Fruit fly (Drosophila melanogaster) whole organism, pupa: Measurements from ENCODE around the gene Hmbs.

Experiments used
- CG10348 ChIP-seq: fragments of 200-800 bp; sonication (Bioruptor generic); IDR thresholded peaks from 2 replicates; pipeline ENCODE4 v1.3.6; 2022; ENCODE audit warnings: missing biosample characterization, missing genetic modification characterization
- CG12605 ChIP-seq: fragments of 200-800 bp; sonication (Bioruptor generic); IDR thresholded peaks from 2 replicates; pipeline ENCODE4 v1.3.6; 2022; ENCODE audit warnings: missing biosample characterization, missing genetic modification characterization
- CG13204 ChIP-seq: fragments of 200-800 bp; sonication (Bioruptor generic); optimal IDR thresholded peaks from 2 replicates; lab custom pipeline; 2018; ENCODE audit warnings: missing biosample characterization, mild to moderate bottlenecking, missing genetic modification characterization, moderate library complexity
- CG14655 ChIP-seq: fragments of 200-800 bp; sonication (Bioruptor generic); optimal IDR thresholded peaks from 3 replicates; lab custom pipeline; 2017; ENCODE audit warnings: mild to moderate bottlenecking, missing biosample characterization, missing genetic modification reagents, missing genetic modification characterization
- CG15710 ChIP-seq: fragments of 200-800 bp; sonication (Bioruptor generic); optimal IDR thresholded peaks from 2 replicates; lab custom pipeline; 2018; ENCODE audit warnings: missing biosample characterization, mild to moderate bottlenecking, missing genetic modification characterization, moderate library complexity
- CG17806 ChIP-seq: fragments of 200-800 bp; sonication (Bioruptor generic); optimal IDR thresholded peaks from 2 replicates; lab custom pipeline; 2018; ENCODE audit warnings: missing biosample characterization, mild to moderate bottlenecking, missing genetic modification characterization, moderate library complexity
- CG32121 ChIP-seq: fragments of 200-800 bp; sonication (Bioruptor generic); IDR thresholded peaks from 2 replicates; pipeline ENCODE4 v1.3.6; 2022; ENCODE audit warnings: missing biosample characterization, missing genetic modification characterization
- CG34367 ChIP-seq: fragments of 200-800 bp; sonication (Bioruptor generic); optimal IDR thresholded peaks from 2 replicates; lab custom pipeline; 2018; ENCODE audit warnings: missing biosample characterization, mild to moderate bottlenecking, missing genetic modification characterization
- CG4496 ChIP-seq: fragments of 200-800 bp; sonication (Bioruptor generic); IDR thresholded peaks from 3 replicates; pipeline ENCODE4 v1.3.6; 2022; ENCODE audit warnings: missing biosample characterization, missing genetic modification characterization
- CG8159 ChIP-seq: fragments of 200-800 bp; sonication (Bioruptor generic); optimal IDR thresholded peaks from 3 replicates; lab custom pipeline; 2018; ENCODE audit warnings: missing biosample characterization, mild to moderate bottlenecking, missing genetic modification characterization, moderate library complexity
- CG8301 ChIP-seq: fragments of 200-800 bp; sonication (Bioruptor generic); optimal IDR thresholded peaks from 2 replicates; lab custom pipeline; 2018; ENCODE audit warnings: missing biosample characterization, mild to moderate bottlenecking, missing genetic modification characterization
- CG9948 ChIP-seq: fragments of 200-800 bp; sonication (Bioruptor generic); optimal IDR thresholded peaks from 2 replicates; lab custom pipeline; 2018; ENCODE audit warnings: missing biosample characterization, mild to moderate bottlenecking, missing genetic modification characterization, moderate library complexity
- D1 ChIP-seq: fragments of 200-800 bp; sonication (Bioruptor generic); optimal IDR thresholded peaks from 2 replicates; lab custom pipeline; 2018; ENCODE audit warnings: missing biosample characterization, mild to moderate bottlenecking, missing genetic modification characterization, moderate library complexity
- EcR ChIP-seq: fragments of 200-800 bp; sonication (Bioruptor generic); optimal IDR thresholded peaks from 3 replicates; lab custom pipeline; 2019; ENCODE audit warnings: missing biosample characterization, missing genetic modification characterization, mild to moderate bottlenecking, moderate library complexity, missing genetic modification reagents
- Ets98B ChIP-seq: fragments of 200-800 bp; sonication (Bioruptor generic); IDR thresholded peaks from 2 replicates; pipeline ENCODE4 v1.3.6; 2022; ENCODE audit warnings: missing biosample characterization, missing genetic modification characterization
- Pif1A ChIP-seq: fragments of 200-800 bp; sonication (Bioruptor generic); optimal IDR thresholded peaks from 3 replicates; lab custom pipeline; 2016; ENCODE audit warnings: missing biosample characterization, missing genetic modification characterization
- Pif1B ChIP-seq: fragments of 200-800 bp; sonication (Bioruptor generic); optimal IDR thresholded peaks from 3 replicates; lab custom pipeline; 2016; ENCODE audit warnings: missing biosample characterization, missing genetic modification characterization
- Snoo ChIP-seq: fragments of 200-800 bp; sonication (Bioruptor generic); optimal IDR thresholded peaks from 3 replicates; lab custom pipeline; 2017; ENCODE audit warnings: missing biosample characterization, mild to moderate bottlenecking, missing genetic modification characterization, inconsistent platforms
- fd96Ca ChIP-seq: fragments of 200-800 bp; sonication (Bioruptor generic); IDR thresholded peaks from 3 replicates; pipeline ENCODE4 v1.3.6; 2022; ENCODE audit warnings: missing biosample characterization, missing genetic modification characterization
- gl ChIP-seq: fragments of 200-800 bp; sonication (Bioruptor generic); optimal IDR thresholded peaks from 2 replicates; lab custom pipeline; 2018; ENCODE audit warnings: missing biosample characterization, mild to moderate bottlenecking, missing genetic modification characterization
- rn ChIP-seq: fragments of 200-800 bp; sonication (Bioruptor generic); IDR thresholded peaks from 2 replicates; pipeline ENCODE4 v1.3.6; 2022; ENCODE audit warnings: missing biosample characterization, missing genetic modification characterization

Gene Hmbs

dm6 chr3L:1302234-1302949 lies 32.3 kb upstream of the Hmbs start, which contains the start of the genes Rac1 and Acat2:
Rac1 (minus strand) TSS chr3L:1302683.
Acat2 (plus strand) TSS chr3L:1302944.
- no peak for TF ChIP-seq D1 (tag; lab: Kevin White, UChicago)
- TF ChIP-seq CG17806 (tag; lab: Kevin White, UChicago): no peak
- no peak for TF ChIP-seq CG14655 (GFP tag; lab: Kevin White, UChicago)
- TF ChIP-seq CG8301 (tag; lab: Kevin White, UChicago): no peak
- no peak for TF ChIP-seq rn (GFP tag; lab: Robert Waterston, UW)
- TF ChIP-seq Pif1A (GFP tag; lab: Kevin White, UChicago): no peak
- TF ChIP-seq Ets98B (GFP tag; lab: Robert Waterston, UW): no peak
- TF ChIP-seq CG4496 (GFP tag; lab: Robert Waterston, UW): no peak
- no peak for TF ChIP-seq CG9948 (tag; lab: Kevin White, UChicago)
- TF ChIP-seq Pif1B (GFP tag; lab: Kevin White, UChicago): no peak
- TF ChIP-seq CG13204: no peak
- no peak for TF ChIP-seq CG32121
- no peak for TF ChIP-seq fd96Ca (GFP tag; lab: Robert Waterston, UW)
- TF ChIP-seq CG10348 (GFP tag; lab: Robert Waterston, UW): no peak
- no peak for TF ChIP-seq CG34367 (tag; lab: Kevin White, UChicago)
- no peak for TF ChIP-seq gl (tag; lab: Kevin White, UChicago)
- no peak for TF ChIP-seq CG15710 (tag; lab: Kevin White, UChicago)
- TF ChIP-seq EcR (GFP tag; lab: Kevin White, UChicago): no peak
- no peak for TF ChIP-seq CG8159 (tag; lab: Kevin White, UChicago)

dm6 chr3L:1302950-1303352 lies 31.7 kb upstream of the Hmbs start:
- TF ChIP-seq CG34367 (tag; lab: Kevin White, UChicago) (no peak), EcR (GFP tag; lab: Kevin White, UChicago) (no peak), CG9948 (tag; lab: Kevin White, UChicago) (no peak), CG10348 (GFP tag; lab: Robert Waterston, UW) (no peak), rn (GFP tag; lab: Robert Waterston, UW) (no peak), CG4496 (GFP tag; lab: Robert Waterston, UW) (no peak), CG13204 (no peak), CG8301 (tag; lab: Kevin White, UChicago) (no peak), CG14655 (GFP tag; lab: Kevin White, UChicago) (no peak), fd96Ca (GFP tag; lab: Robert Waterston, UW) (no peak)
- TF ChIP-seq, all 21 proteins: peak for 0

DNA sequence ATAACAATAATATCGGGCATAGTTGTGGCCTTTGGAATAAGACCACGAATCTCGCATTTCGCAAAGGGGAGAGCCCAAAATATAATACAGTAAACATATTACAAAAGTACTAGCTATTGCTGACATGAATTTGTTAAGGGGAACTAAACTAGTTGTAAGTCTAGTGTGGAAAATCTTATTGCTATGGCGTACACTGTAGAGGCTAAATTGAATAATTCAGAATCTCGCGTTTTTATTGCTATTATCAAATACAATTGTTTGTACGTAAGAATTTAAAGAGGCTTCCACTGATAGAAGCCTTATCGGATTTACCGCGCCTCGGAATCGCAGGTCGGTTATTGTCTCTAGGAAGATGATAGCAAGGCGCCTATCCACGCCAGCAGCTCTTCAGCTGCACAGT lies 29.4 kb upstream of the Hmbs start:
- TF ChIP-seq CG8159 (tag; lab: Kevin White, UChicago) (no peak), Pif1A (GFP tag; lab: Kevin White, UChicago) (no peak), Ets98B (GFP tag; lab: Robert Waterston, UW) (no peak), rn (GFP tag; lab: Robert Waterston, UW) (no peak), fd96Ca (GFP tag; lab: Robert Waterston, UW) (no peak), EcR (GFP tag; lab: Kevin White, UChicago) (no peak), Snoo (tag; lab: Kevin White, UChicago) (no peak), CG17806 (tag; lab: Kevin White, UChicago) (no peak), CG9948 (tag; lab: Kevin White, UChicago) (no peak)

- TF ChIP-seq EcR (GFP tag; lab: Kevin White, UChicago) (peak; percentile 25), fd96Ca (GFP tag; lab: Robert Waterston, UW) (peak; percentile 49; the same call in 1 of the 3 replicates), Ets98B (GFP tag; lab: Robert Waterston, UW) (peak; percentile 41), CG34367 (tag; lab: Kevin White, UChicago) (no peak), CG14655 (GFP tag; lab: Kevin White, UChicago) (no peak), CG15710 (tag; lab: Kevin White, UChicago) (peak; percentile 23), CG4496 (GFP tag; lab: Robert Waterston, UW) (peak; percentile 9; the same call in 1 of the 3 replicates), CG32121 (peak; percentile 13; the same call in 1 of the 2 replicates)
These were observed 27.6 kb upstream of the Hmbs start, which contains the start of the genes Ctr9 and Nt5a for dm6 chr3L:1307005-1307632. Ctr9 (plus strand) TSS chr3L:1307224. Nt5a (minus strand) TSS chr3L:1307418.

DNA sequence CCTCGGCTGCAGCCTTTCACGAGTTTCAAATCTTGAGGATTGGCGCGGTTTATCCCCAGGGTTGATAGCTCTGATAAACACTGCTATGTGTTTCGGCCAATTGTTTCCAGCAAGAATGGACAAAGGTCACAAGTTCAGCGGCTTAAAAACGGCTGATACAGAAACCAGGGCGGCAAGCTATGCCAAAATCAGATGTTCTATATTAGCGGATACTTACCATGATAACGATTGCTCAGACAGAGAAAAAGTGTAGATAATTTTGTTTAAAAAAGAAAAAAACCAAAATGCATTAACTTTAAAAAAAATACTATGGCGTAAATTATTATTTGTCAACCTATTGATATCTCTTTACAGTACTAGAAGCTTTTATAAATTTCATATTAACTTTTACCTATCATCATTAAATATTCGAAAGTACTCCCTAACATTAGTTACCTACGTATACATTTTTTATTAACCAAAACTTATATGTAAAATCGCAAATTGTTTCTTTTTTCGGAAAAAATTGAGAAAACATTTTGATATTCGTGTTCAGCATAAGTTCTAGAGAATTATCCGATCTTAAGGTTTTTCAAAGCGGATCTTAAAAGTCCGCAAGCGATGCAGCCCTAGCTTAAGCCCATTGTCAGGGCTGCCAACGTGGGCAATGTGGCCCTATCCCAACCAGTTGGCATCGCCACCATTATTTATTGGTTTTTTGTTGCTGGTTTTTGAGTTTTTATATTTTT lies 21.5 kb upstream of the Hmbs start, which contains the start of the genes sturkopf and Herc4:
Gene sturkopf (minus strand): TSS at position 339 of the 728 bp plus-strand sequence.
Gene Herc4 (plus strand): TSS at position 658 of the 728 bp plus-strand sequence.
- TF ChIP-seq CG8301 (tag; lab: Kevin White, UChicago): peak; percentile 63
- no peak for TF ChIP-seq CG14655 (GFP tag; lab: Kevin White, UChicago)
- peak; percentile 60 for TF ChIP-seq fd96Ca (GFP tag; lab: Robert Waterston, UW)
- no peak for TF ChIP-seq CG10348 (GFP tag; lab: Robert Waterston, UW)
- peak; percentile 54 for TF ChIP-seq CG12605
- TF ChIP-seq EcR (GFP tag; lab: Kevin White, UChicago): peak; percentile 68
- no peak for TF ChIP-seq CG13204
- TF ChIP-seq Pif1A (GFP tag; lab: Kevin White, UChicago): no peak
- TF ChIP-seq D1 (tag; lab: Kevin White, UChicago): no peak
- peak; percentile 90 for TF ChIP-seq Snoo (tag; lab: Kevin White, UChicago)
- TF ChIP-seq rn (GFP tag; lab: Robert Waterston, UW): no peak
- peak; percentile 75 for TF ChIP-seq CG15710 (tag; lab: Kevin White, UChicago)
- TF ChIP-seq CG4496 (GFP tag; lab: Robert Waterston, UW): peak; percentile 59; the same call in 2 of the 3 replicates
- TF ChIP-seq Pif1B (GFP tag; lab: Kevin White, UChicago): no peak
- TF ChIP-seq CG17806 (tag; lab: Kevin White, UChicago): peak; percentile 18
- TF ChIP-seq CG8159 (tag; lab: Kevin White, UChicago): peak; percentile 68
- TF ChIP-seq gl (tag; lab: Kevin White, UChicago): no peak
- TF ChIP-seq CG34367 (tag; lab: Kevin White, UChicago): peak; percentile 39
- TF ChIP-seq CG9948 (tag; lab: Kevin White, UChicago): peak; percentile 64
- TF ChIP-seq Ets98B (GFP tag; lab: Robert Waterston, UW): peak; percentile 44
- TF ChIP-seq CG32121: 0 out of 2 replicates have a peak, but pooled peaks have one; percentile 24
